Fruit fly (Drosophila melanogaster): ENCODE data around the gene CG46435.

CG46435 gene

dm6 chr3L:19560695-19561246 is 15.9 kb downstream of the CG46435 start:
- TF ChIP-seq vri (GFP tag; optimal IDR thresholded peaks at IDR 0.05) (peak; percentile 97), dsx (GFP tag; optimal IDR thresholded peaks at IDR 0.05; ENCODE audit: poor library complexity, severe bottlenecking) (peak; percentile 98), CG1621 (tag; optimal IDR thresholded peaks at IDR 0.05) (peak; percentile 96), ss (GFP tag; optimal IDR thresholded peaks at IDR 0.05) (peak; percentile 99), CG3919 (GFP tag; optimal IDR thresholded peaks at IDR 0.05) (peak; percentile 99), Eip75B (GFP tag; optimal IDR thresholded peaks at IDR 0.05) (peak; percentile 99), Sox14 (GFP tag; optimal IDR thresholded peaks at IDR 0.05) (peak; percentile 98), Blimp-1 (GFP tag; optimal IDR thresholded peaks at IDR 0.05) (peak; percentile 94), Hr4 (GFP tag; optimal IDR thresholded peaks at IDR 0.05) (peak; percentile 98), Sox15 (GFP tag; optimal IDR thresholded peaks at IDR 0.05) (peak; percentile 94), Lpt (GFP tag; optimal IDR thresholded peaks at IDR 0.05) (peak; percentile 98), topi (GFP tag; optimal IDR thresholded peaks at IDR 0.05) (peak; percentile 99), CG10631 (GFP tag; optimal IDR thresholded peaks at IDR 0.05) (peak; percentile 99), CG4318 (GFP tag; optimal IDR thresholded peaks at IDR 0.05) (peak; percentile 96), Sox102F (GFP tag; optimal IDR thresholded peaks at IDR 0.05) (peak; percentile 99), eg (GFP tag; IDR thresholded peaks at IDR 0.05) (peak; percentile 99), CG8119 (GFP tag; IDR thresholded peaks at IDR 0.05) (peak; percentile 99), CG31627 (GFP tag; optimal IDR thresholded peaks at IDR 0.05) (peak; percentile 98), net (GFP tag; optimal IDR thresholded peaks at IDR 0.05) (peak; percentile 99), CG11902 (GFP tag; optimal IDR thresholded peaks at IDR 0.05) (peak; percentile 97), CG6792 (GFP tag; optimal IDR thresholded peaks at IDR 0.05) (peak; percentile 98), fd85E (GFP tag; optimal IDR thresholded peaks at IDR 0.05) (peak; percentile 94), CG16779 (tag; optimal IDR thresholded peaks at IDR 0.05) (peak; percentile 95), achi (GFP tag; optimal IDR thresholded peaks at IDR 0.05) (peak; percentile 98), CG6854 (GFP tag; optimal IDR thresholded peaks at IDR 0.05) (peak; percentile 98), esn (GFP tag; optimal IDR thresholded peaks at IDR 0.05) (peak; percentile 99), OdsH (GFP tag; optimal IDR thresholded peaks at IDR 0.05) (peak; percentile 98), CG32006 (GFP tag; optimal IDR thresholded peaks at IDR 0.05) (peak; percentile 98), CG6808 (GFP tag; optimal IDR thresholded peaks at IDR 0.05) (peak; percentile 99), CG7368 (GFP tag; optimal IDR thresholded peaks at IDR 0.05) (peak; percentile 97), CG15336 (GFP tag; IDR thresholded peaks at IDR 0.05) (peak; percentile 99), acj6 (GFP tag; optimal IDR thresholded peaks at IDR 0.05) (peak; percentile 99), Met (GFP tag; optimal IDR thresholded peaks at IDR 0.05) (peak; percentile 99), fd59A (GFP tag; optimal IDR thresholded peaks at IDR 0.05) (peak; percentile 99), Eip78C (GFP tag) (peak; percentile 100), CG6163 (GFP tag; IDR thresholded peaks at IDR 0.05) (peak; percentile 99), CG34406 (GFP tag; optimal IDR thresholded peaks at IDR 0.05) (peak; percentile 98), Eip93F (GFP tag; optimal IDR thresholded peaks at IDR 0.05) (peak; percentile 99), salr (GFP tag; optimal IDR thresholded peaks at IDR 0.05) (peak; percentile 93 to 97), cyc (GFP tag; optimal IDR thresholded peaks at IDR 0.05) (peak; percentile 98), svp (GFP tag) (peak; percentile 99), CG11762 (GFP tag; optimal IDR thresholded peaks at IDR 0.05; ENCODE audit: insufficient read depth) (peak; percentile 97), dac (GFP tag; optimal IDR thresholded peaks at IDR 0.05) (peak; percentile 94), CG8319 (GFP tag; optimal IDR thresholded peaks at IDR 0.05) (peak; percentile 95), lz (GFP tag; optimal IDR thresholded peaks at IDR 0.05) (peak; percentile 98), CG8632 (GFP tag; optimal IDR thresholded peaks at IDR 0.05) (peak; percentile 98), Gug (GFP tag; IDR thresholded peaks at IDR 0.05) (peak; percentile 97), CG6276 (GFP tag; optimal IDR thresholded peaks at IDR 0.05) (peak; percentile 96), spab (GFP tag; optimal IDR thresholded peaks at IDR 0.05) (peak; percentile 98), CG11294 (GFP tag; IDR thresholded peaks at IDR 0.05) (peak; percentile 94), pdm3 (GFP tag; optimal IDR thresholded peaks at IDR 0.05) (peak; percentile 98)

Data from whole organism, prepupa.